Worm (Caenorhabditis elegans) whole organism, L4/young adult: ENCODE results near the gene Y70C5B.2.

Experiments
- W03F9.2 ChIP-seq: fragments of 150-350 bp; optimal IDR thresholded peaks from 2 replicates; lab custom pipeline; 2014; ENCODE audit warnings: missing biosample characterization, missing genetic modification characterization
- dao-5 ChIP-seq: sonication (generic microtip); optimal IDR thresholded peaks from 2 replicates; lab custom pipeline; 2016; ENCODE audit warnings: missing genotype, missing genetic modification characterization, moderate library complexity, missing compliant biosample characterization
- him-1 ChIP-seq: sonication (generic microtip); optimal IDR thresholded peaks from 2 replicates; lab custom pipeline; 2016; ENCODE audit warnings: missing genotype, missing genetic modification reagents, missing genetic modification characterization, missing compliant biosample characterization

The Y70C5B.2 gene

DNA sequence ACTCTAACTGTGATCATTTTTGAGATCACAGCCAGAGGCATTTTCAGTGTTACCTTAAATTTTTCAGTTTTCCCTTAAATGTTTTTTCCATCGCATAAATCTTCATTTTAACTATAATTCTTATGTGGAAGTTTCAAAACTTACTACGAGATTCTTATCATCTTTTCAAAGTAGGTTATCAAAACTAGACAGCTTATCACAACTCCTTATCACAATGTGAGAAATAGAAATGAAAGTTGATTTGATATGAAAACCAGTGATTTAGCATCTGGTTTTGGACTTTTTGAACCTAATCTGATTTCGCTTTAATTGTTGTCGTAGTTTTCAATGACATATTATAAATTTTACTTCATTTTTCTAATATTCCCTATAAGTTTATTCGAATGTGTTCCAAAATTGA, 24.8 kb downstream of the Y70C5B.2 start, which contains the start of gene mltn-11:
Gene mltn-11, plus strand, starts transcription at position 276 of the 400 bp plus-strand sequence.
- TF ChIP-seq him-1 (tag; lab: Kevin White, UChicago) (no peak), dao-5 (tag; lab: Kevin White, UChicago) (no peak), W03F9.2 (tag; lab: Kevin White, UChicago) (no peak)

- TF ChIP-seq W03F9.2 (tag; lab: Kevin White, UChicago) (no peak), him-1 (tag; lab: Kevin White, UChicago) (no peak), dao-5 (tag; lab: Kevin White, UChicago) (no peak)
Observed at ce11 chrV:16629600-16629999, 31.1 kb downstream of the Y70C5B.2 start, which contains the start of gene srd-21. TSS of gene srd-21 (plus strand) at chrV:16629900.

DNA sequence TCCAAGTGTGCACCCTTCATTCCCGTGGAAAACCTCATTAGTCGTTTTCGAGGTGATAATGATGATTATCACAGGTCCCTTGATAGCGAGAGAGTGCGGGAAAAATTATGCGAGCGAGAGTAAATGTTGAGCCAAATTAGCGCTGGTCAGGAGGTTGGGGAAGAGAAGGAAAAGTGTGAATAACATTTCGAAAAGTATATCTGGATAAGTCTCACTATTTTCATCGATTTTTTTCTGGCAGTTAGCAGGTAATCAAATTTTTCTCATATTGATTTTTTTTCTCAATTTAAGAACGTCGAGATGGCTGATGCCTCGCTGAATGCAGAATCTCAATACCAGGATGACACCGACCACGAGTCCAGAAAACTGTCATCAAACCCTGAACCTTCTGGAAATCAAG, 31.7 kb downstream of the Y70C5B.2 start, which contains the start of gene W06G6.2:
Gene W06G6.2, plus strand, starts transcription at position 301 of the 400 bp plus-strand sequence.
- TF ChIP-seq W03F9.2 (tag; lab: Kevin White, UChicago) (no peak), dao-5 (tag; lab: Kevin White, UChicago) (no peak), him-1 (tag; lab: Kevin White, UChicago) (no peak)

DNA sequence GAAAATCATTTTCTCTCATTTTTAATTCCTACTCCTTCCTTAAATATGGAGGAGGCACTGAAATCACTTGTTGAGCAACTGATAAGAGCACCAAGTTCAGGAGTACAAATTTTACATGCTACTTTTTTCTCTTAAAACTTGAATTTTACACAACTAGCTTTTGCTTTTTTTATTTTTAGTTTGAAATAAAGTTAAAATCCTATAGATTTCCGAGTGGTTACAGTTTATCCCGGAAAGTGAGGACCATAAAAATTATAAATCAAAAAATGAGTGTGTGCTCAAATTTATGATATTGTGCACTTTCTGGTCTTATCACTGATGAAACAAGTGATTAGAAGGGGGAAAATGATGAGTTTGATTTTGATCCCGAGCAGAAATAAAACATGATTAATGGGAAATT, 32.8 kb downstream of the Y70C5B.2 start, which contains the start of gene oac-53:
Gene oac-53, minus strand, starts transcription at position 9 of the 400 bp plus-strand sequence.
- TF ChIP-seq W03F9.2 (tag; lab: Kevin White, UChicago) (no peak), him-1 (tag; lab: Kevin White, UChicago) (no peak), dao-5 (tag; lab: Kevin White, UChicago) (no peak)

- TF ChIP-seq dao-5 (tag; lab: Kevin White, UChicago) (no peak), W03F9.2 (tag; lab: Kevin White, UChicago) (no peak), him-1 (tag; lab: Kevin White, UChicago) (no peak)
Observed at ce11 chrV:16622754-16623261, 37.9 kb downstream of the Y70C5B.2 start, which contains the start of gene Y70C5A.2. TSS of gene Y70C5A.2 (minus strand) at chrV:16623211.

ce11 chrV:16621894-16622293, 38.8 kb downstream of the Y70C5B.2 start:
- no peak for TF ChIP-seq W03F9.2 (tag; lab: Kevin White, UChicago)
- no peak for TF ChIP-seq dao-5 (tag; lab: Kevin White, UChicago)
- no peak for TF ChIP-seq him-1 (tag; lab: Kevin White, UChicago)

DNA sequence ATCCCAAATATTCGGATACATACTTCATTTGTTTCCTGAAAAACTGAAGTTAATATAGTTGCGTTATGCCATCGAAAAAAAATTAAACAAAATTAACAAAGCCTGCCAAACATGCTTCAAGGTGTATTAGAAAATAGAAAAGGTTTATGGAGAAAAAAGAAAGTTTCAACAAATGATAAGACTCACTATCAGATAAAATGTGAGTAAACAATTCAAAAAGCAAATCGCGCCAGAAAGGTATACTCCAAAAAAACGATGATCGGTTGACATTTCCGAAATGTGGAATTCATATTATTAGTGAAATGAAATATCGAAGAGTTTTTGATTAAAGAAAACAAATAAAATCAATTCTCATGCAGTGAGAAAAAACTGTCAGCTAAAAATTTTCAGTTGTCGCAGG, 39.8 kb downstream of the Y70C5B.2 start, which contains the start of gene Y70C5A.3:
Gene Y70C5A.3, minus strand, starts transcription at position 50 of the 400 bp plus-strand sequence.
- no peak for TF ChIP-seq W03F9.2 (tag; lab: Kevin White, UChicago)
- no peak for TF ChIP-seq him-1 (tag; lab: Kevin White, UChicago)
- no peak for TF ChIP-seq dao-5 (tag; lab: Kevin White, UChicago)

DNA sequence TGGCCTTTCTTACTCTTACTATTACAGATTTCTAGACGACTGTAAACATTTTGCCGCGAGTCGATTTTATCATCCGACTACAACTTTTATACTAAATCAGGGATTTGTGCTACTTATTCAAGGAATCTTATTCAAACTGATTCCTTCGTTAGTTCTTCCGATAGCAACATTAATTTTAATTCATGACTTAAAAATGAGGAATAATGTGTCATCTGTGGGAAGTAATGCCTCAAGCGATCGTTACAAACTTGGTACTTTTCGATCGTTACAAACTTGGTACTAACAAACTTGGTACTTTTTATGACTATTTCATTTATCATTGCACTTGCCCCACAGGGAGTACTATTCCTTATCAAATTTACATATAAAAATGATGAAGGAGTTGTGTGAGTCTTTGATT, 43.3 kb downstream of the Y70C5B.2 start, which contains the start of gene Y70C5A.4:
Gene Y70C5A.4, plus strand, starts transcription at position 301 of the 400 bp plus-strand sequence.
- TF ChIP-seq W03F9.2 (tag; lab: Kevin White, UChicago) (no peak), dao-5 (tag; lab: Kevin White, UChicago) (no peak), him-1 (tag; lab: Kevin White, UChicago) (no peak)

DNA sequence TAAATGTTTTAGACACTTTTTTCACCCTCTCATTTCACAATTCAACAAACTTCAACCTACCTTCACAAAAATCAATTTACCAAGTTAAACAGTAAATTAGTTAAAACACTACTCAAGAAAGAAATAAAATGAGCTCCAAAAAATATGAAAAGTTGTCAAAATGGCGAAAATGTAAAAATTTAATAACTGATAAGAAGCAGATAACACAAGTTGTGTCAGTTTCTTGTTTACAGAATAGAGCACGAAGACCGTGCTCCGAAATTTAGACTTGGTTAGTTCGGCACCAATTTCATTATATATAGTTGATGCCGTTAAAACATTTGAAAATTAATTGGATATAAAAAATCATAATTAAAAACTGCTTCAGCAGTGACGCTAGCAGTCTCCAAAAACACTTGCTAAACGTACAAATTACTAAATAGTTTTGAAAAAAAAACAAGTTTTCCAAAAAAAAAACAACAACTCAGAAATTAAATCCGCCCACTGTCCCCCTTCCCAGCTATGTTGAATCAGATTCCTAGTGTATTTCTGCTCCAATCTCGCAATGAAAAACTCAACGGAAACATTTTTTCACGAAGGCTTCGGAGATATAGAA, 49.8 kb downstream of the Y70C5B.2 start, which contains the start of gene srw-54:
Gene srw-54, plus strand, starts transcription at position 545 of the 595 bp plus-strand sequence.
- TF ChIP-seq him-1 (tag; lab: Kevin White, UChicago) = no peak
- TF ChIP-seq dao-5 (tag; lab: Kevin White, UChicago) = no peak
- no peak for TF ChIP-seq W03F9.2 (tag; lab: Kevin White, UChicago)

- no peak for TF ChIP-seq W03F9.2 (tag; lab: Kevin White, UChicago)
- no peak for TF ChIP-seq dao-5 (tag; lab: Kevin White, UChicago)
- no peak for TF ChIP-seq him-1 (tag; lab: Kevin White, UChicago)
Observed at ce11 chrV:16610094-16610493, 50.6 kb downstream of the Y70C5B.2 start.

DNA sequence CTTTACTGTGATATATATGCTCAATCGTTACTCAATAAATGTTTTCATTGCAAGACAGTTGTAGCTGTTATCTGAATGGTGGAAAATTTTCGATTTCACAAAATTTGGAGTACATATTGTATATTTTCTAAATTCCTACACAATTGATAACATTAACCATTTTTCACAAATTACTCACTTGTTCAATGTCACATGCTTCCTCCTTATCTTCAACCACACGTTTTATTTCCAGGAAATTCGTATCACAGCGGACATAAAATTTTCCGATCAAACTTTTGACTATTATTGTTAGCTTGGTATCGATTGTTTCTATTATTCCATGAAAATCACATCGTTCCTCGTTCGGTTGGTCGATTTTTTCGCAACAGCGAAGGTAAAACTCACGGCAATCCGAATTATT, 52.2 kb downstream of the Y70C5B.2 start:
- TF ChIP-seq him-1 (tag; lab: Kevin White, UChicago) = no peak
- TF ChIP-seq W03F9.2 (tag; lab: Kevin White, UChicago) = no peak
- TF ChIP-seq dao-5 (tag; lab: Kevin White, UChicago) = no peak
